Worm (Caenorhabditis elegans): ENCODE measurements around the gene EEED8.3.

Gene EEED8.3

DNA sequence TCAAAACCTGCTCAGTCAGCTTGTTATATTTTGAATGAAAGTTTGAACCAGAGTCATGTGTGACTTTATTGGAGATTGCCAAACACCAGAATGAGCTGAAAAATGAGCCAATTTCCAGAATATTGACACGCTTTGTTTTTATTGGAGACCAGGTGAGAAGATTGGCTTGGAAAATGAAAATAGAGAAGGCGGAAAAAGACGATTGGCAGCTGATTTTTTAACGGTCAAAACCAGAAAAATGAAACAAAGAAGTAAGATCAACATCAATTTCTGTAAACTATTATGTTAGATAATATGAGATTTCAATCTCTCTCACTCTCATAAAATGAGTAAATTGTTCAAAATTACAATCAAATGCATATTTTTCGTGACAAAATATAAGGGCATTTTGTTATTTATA lies 19.0 kb downstream of the EEED8.3 start, which contains the start of gene srx-114:
TSS of gene srx-114 (minus strand) at position 101 of the 400 bp plus-strand sequence.
- no peak for TF ChIP-seq unc-62 (GFP tag; optimal IDR thresholded peaks at IDR 0.05)

DNA sequence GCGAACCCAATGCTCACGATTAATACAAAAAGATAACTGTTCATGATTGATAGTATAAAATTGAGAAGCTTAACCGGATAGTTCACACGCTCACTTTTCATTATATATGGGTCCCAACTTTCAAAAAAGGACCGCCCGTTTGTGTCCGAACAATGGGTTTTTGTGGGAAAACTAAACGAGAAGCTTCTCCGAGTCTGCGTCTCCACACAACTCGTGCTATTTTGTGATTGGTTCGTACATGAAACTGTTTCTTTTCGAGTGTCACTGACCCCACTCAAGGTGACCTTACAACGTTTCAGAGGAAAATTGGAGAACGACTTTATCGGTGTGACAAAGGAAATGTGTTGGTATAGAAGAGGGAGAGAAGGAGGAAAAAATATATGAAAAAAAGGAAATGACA lies 22.8 kb downstream of the EEED8.3 start, which contains the start of gene dct-5:
TSS of gene dct-5 (minus strand) at position 101 of the 400 bp plus-strand sequence.
- TF ChIP-seq unc-62 (GFP tag; optimal IDR thresholded peaks at IDR 0.05): no peak

DNA sequence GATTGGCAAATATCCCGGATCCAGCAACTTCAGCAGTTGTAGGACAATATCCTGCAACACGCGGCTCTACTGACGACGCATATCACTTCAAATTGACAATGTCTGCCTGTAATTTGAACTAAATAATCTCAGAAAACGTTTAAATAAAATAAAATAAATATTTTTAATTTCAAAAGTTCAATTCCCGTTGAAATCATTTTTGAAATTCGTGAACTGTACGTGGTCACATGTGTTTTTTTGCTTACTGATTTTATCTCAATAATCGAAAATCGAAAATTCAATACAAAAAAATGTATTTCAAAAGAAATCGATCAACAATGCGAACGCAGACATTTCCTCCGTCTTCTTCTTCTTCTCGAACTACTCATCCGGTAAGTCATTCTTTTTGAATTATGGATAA lies 23.5 kb downstream of the EEED8.3 start, which contains the start of gene F07F6.1:
TSS of gene F07F6.1 (plus strand) at position 301 of the 400 bp plus-strand sequence.
- no peak for TF ChIP-seq unc-62 (GFP tag; optimal IDR thresholded peaks at IDR 0.05)

DNA sequence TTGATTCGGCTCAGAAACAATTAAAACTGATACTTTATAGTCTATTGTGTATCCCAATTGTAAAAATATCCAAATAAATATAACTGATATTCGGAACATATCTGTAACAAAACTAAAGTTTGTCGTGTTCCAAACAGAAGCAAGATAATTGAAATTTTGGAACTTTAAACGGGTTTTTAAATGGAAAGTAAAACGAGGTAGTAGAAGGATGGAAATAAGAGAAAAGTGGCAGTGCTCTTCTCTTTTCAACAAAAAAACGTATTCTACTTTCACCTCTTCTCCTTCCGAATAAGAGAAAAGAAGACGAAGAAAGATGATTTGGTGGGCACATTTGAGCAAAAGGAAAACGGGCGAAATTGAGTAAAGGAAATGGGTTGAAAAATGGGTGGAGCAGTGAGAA lies 32.4 kb downstream of the EEED8.3 start, which contains the start of gene nmr-1:
TSS of gene nmr-1 (minus strand) at position 101 of the 400 bp plus-strand sequence.
- TF ChIP-seq unc-62 (GFP tag; optimal IDR thresholded peaks at IDR 0.05): no peak

DNA sequence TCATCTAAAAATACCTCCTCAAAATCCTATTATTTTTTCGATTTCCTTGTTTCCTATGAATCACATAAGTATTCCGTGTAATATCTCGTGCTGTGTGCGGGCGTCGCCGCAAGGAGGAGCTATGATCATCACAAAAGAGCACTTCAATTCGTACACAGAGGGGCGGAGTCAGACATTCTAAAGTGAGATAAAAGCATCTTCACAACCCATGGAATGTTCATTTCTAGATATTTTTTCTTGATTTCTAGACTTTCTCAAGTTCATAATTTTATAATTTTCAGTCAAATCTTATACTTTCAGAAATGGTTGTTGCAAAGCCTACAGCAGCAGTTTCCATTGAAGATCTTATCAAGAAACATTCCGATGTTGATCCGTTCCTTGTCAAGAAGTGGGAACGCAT lies 33.3 kb downstream of the EEED8.3 start, which contains the start of gene cex-1:
TSS of gene cex-1 (plus strand) at position 301 of the 400 bp plus-strand sequence.
- no peak for TF ChIP-seq unc-62 (GFP tag; optimal IDR thresholded peaks at IDR 0.05)

DNA sequence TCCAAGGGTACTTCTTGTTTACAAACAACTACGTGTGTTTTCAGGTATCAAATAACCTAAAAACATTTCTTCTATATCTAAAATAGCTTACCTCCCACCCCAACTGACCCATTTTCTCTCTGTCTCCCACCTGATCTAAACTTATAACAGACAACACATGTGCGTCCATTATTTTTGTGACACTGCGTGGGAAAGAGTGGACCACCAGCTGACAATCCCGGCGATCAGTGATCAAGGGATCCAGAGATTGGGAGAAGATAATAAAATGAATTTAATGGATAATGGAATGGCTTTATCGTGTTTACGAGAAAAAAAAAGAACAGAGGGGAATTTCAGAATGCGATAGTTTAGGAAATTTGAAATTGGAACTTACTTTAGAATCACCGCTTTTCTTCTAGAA lies 35.1 kb downstream of the EEED8.3 start:
- TF ChIP-seq unc-62 (GFP tag; optimal IDR thresholded peaks at IDR 0.05): no peak

DNA sequence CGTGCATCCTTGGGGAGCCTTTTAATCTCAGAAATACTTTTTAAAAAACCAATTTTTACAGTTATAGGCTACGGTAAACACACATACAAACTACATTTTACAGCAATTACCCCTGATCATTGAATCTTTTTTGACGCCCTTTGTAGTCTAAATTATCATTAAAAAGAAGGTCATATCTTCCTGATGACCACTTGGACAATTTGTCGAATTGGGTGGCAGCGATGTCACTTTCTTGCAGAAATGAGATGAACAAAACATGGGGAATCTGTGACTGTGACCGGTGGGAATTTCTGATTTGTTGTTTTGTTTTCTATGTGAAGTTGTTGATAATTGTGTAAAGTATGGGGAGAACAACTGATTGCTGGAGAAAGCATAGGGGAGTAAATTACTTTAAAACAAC lies 35.5 kb downstream of the EEED8.3 start:
- no peak for TF ChIP-seq unc-62 (GFP tag; optimal IDR thresholded peaks at IDR 0.05)

DNA sequence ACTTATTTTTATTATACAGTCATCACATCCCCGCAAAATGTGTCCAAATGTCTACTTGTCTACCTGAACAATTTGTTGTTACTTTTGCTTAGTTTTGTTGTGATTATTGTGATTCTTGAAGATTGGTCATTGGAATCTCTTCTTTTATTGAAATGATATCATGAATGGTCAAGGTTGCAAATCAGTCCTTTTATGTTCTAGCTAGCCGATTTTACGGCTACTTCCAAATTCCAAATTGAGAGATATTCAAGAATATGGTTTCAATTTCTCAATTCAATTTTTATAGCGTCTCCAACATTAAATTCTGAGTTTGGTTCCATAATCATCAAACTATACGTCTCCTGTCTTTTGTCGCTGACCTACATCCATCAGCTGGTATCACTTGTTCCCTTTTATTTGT lies 37.2 kb downstream of the EEED8.3 start:
- TF ChIP-seq unc-62 (GFP tag; optimal IDR thresholded peaks at IDR 0.05): no peak

DNA sequence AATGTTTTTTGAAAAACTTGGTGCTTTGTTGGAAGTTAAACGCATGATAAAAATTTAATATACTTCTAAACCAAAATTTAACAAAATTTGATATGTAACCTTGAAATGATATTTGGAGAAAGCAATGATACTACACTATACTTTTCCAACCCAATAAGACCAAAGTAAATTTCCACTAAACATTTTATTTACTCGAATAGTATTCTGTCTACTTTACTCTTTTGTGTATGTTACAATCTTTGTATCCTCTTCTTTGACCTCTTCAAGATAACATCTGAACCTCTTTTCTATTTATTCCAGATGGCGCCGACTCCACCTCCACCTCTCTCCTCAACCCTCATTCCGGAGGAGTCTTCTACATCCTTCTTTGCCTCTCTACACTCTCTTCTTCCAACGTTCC lies 39.5 kb downstream of the EEED8.3 start, which contains the start of gene dhs-5:
TSS of gene dhs-5 (plus strand) at position 301 of the 400 bp plus-strand sequence.
- TF ChIP-seq unc-62 (GFP tag; optimal IDR thresholded peaks at IDR 0.05): no peak

DNA sequence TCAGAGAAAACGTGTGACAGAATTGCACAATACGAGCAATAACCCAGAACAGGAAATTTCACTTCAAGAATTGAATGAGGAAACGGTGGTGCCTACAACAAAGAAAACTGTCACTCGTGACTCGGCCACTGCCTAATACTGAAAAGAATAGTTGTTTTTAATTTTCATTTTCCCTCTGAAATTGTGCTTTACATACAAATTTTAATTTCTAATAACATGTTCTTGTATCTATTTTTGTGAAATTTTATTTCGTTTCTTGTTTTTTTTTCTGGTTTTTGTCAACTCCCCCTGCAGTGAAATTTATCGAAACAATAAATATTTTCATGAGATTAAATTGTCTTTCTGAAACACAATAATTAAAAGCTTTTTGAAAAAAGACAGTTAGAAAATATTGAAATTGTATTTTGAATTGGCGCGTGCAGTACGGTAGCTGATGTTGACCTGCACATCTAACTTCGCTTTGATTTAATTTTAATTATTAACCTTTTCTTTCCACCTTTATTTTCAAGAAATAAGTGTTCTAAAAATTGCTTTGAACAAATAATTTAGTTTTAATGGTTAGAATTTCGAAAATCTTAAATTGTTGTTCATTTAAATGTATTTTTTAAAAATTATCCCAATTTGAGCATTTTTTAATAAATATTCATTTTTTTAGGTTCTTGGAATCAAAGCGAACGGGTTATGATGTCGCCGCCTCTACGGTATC lies 41.7 kb downstream of the EEED8.3 start, which contains the start of gene daz-1:
TSS of gene daz-1 (plus strand) at position 656 of the 706 bp plus-strand sequence.
- TF ChIP-seq unc-62 (GFP tag; optimal IDR thresholded peaks at IDR 0.05): no peak

DNA sequence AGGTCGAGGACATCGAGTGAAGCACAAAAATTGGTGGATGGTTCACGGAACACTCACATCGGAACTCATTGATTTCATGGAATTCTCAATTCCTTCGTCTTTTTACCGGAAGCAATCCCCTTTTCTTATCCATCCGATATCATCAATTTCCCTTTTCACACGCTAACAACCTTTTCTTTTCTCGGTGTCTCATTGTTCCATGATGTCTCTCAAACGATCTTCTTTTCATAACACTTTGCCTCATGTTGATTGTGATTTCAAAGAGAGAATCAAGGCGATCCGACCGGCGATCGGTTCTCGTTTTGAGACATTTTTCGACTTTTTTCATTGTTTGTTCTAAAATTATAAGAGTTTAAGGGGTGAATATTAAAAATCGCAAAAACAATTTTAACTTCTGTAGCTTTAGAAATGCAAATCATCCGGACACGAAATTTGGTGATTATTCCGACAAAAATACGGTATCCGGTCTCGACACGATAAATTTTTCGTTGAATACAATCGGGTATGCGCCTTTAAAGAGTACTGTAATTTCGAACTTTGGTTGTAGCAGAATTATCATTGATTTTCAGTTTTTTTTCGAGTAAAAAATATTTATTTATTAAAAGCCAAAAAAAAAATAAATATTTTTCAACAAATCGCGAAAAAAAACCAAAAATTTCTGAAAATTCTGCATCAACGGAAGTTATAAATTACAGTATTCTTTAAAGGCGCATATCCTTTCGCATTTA lies 44.8 kb downstream of the EEED8.3 start:
- no peak for TF ChIP-seq unc-62 (GFP tag; optimal IDR thresholded peaks at IDR 0.05)

DNA sequence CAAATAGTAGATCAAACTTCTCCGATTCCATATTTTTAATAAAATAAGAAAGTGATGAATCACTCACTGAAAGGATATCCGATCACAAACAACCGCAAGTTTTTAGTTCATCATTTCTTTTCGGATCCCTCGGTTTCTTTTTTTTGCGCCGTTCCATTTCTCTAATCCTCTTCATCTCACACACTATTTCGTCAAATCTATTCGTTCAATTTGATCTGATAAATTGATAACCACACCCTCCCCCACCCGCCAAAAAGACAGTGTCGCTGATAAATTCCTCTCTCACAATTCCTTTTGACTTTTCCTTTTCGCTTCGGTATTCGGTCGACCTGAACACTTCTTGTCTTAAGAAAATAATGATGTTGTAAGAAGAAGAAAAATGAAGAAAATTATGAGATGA lies 45.5 kb downstream of the EEED8.3 start:
- TF ChIP-seq unc-62 (GFP tag; optimal IDR thresholded peaks at IDR 0.05): no peak

DNA sequence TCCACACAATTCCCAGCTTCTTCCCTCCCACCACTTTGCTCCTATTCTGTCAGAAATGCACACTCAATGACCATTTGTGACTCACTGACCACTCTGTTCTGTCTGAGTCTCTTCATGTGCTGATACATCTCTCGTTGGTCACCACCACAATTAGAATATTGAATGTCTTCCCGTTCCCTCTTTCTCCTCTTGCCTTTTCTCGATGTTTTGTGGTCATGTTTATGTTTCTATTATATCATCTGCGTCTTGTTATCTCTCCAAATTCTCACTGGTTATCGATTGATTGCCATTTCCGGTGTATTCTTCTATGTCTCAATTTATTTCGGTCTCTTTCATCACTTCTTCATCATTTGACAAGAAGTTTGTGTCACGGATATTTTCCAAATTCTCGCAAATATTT lies 46.8 kb downstream of the EEED8.3 start:
- TF ChIP-seq unc-62 (GFP tag; optimal IDR thresholded peaks at IDR 0.05): no peak

DNA sequence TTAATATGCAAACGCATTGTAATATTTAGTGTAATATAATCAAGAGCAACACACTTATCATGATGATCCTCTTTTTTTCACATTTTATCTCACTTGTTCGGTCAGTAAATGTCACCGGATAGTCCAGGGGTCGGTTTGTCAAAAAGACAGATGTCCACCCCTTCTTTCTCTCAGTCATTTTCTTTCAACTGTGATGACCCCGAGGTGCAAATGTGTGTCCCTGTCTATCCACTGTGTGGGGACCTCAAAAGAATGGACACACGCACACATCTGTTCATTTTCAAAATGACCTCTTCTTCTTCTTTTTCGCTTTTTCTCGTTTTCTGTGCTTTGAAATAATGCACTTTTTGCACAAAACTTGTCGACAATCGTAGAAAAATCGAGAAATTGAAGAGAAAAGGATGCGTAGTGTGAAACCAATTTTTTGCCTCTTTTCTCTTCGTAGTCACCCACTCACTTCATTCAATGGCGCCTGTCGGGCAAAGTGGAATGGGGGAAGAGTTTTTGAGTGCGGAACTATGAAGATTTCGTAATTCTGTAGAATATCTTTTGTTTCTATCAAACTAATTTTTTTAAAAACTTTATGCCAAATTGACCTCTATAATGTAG lies 49.7 kb downstream of the EEED8.3 start:
- TF ChIP-seq unc-62 (GFP tag; optimal IDR thresholded peaks at IDR 0.05): no peak

Data from whole organism, dauer.